Worm (Caenorhabditis elegans) whole organism, early embryonic: ENCODE data around the gene cpg-8.

Experiments
- aly-1 ChIP-seq: sonication (generic microtip); optimal IDR thresholded peaks from 2 replicates; lab custom pipeline; 2016; ENCODE audit warnings: missing genetic modification characterization, missing compliant biosample characterization
- ceh-36 ChIP-seq: sonication (generic microtip); optimal IDR thresholded peaks from 2 replicates; lab custom pipeline; 2016; ENCODE audit warnings: missing genetic modification characterization, inconsistent platforms, missing compliant biosample characterization
- tbx-37 ChIP-seq: fragments of 200-800 bp; sonication (Bioruptor generic); conservative IDR thresholded peaks from 2 replicates; pipeline ENCODE4 v1.3.6; 2022; ENCODE audit warnings: missing genetic modification reagents, missing genetic modification characterization, missing compliant biosample characterization

DNA sequence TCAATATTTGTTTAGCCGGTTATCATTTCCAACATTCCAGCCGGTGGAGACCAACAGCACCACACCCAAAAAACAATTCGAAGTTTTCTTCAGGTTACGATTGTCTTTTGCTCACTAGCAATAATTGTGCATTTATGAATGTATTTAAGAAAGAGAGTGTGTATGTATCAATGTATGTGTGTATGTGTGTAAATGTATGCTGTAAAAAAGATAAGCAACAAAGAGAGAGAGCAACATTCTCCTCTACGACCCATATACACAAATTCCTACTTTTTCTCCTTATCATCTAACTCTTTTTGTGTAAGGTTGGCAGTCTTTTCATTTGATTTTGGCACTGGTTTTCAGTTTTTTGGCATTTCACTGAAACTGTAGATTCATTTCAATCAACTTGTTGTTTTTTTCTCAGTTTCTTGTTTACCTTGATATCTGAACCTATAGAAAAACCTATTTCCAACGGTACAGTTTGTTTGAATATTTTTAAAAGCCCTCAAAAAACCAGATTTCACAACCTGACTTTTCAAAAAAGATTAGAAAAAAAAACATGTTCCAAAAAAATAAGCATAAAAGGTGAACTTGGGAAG, 28.7 kb upstream of the cpg-8 start:
- no peak for TF ChIP-seq ceh-36 (tag; lab: Kevin White, UChicago)
- TF ChIP-seq tbx-37 (GFP tag; lab: Robert Waterston, UW) = no peak
- no peak for TF ChIP-seq aly-1 (tag; lab: Kevin White, UChicago)
